Fruit fly (Drosophila melanogaster) whole organism, embryonic: ENCODE results near the gene CG32639.

Source experiments
- Abd-B ChIP-seq: fragments of 200-800 bp; sonication (Bioruptor generic); optimal IDR thresholded peaks from 2 replicates; lab custom pipeline; 2018; ENCODE audit warnings: missing biosample characterization, mild to moderate bottlenecking, missing genetic modification characterization, moderate library complexity
- Adf1 ChIP-seq: fragments of 200-800 bp; sonication (Bioruptor generic); IDR thresholded peaks from 2 replicates; pipeline ENCODE4 v1.3.6; 2022; ENCODE audit warnings: missing biosample characterization, missing genetic modification characterization
- B-H1 ChIP-seq: fragments of 200-800 bp; sonication (Bioruptor generic); IDR thresholded peaks from 3 replicates; pipeline ENCODE4 v1.3.6; 2022; ENCODE audit warnings: missing biosample characterization, missing genetic modification characterization
- B-H2 ChIP-seq: fragments of 200-800 bp; sonication (Bioruptor generic); optimal IDR thresholded peaks from 2 replicates; lab custom pipeline; 2018; ENCODE audit warnings: missing biosample characterization, mild to moderate bottlenecking, missing genetic modification characterization
- BEAF-32 ChIP-seq: fragments of 200-800 bp; sonication (Bioruptor generic); optimal IDR thresholded peaks from 3 replicates; lab custom pipeline; 2017; ENCODE audit warnings: missing biosample characterization, missing genetic modification characterization, mild to moderate bottlenecking, moderate library complexity, missing genetic modification reagents
- CG10565 ChIP-seq: fragments of 200-800 bp; sonication (Bioruptor generic); optimal IDR thresholded peaks from 3 replicates; lab custom pipeline; 2016; ENCODE audit warnings: missing biosample characterization, mild to moderate bottlenecking, missing genetic modification characterization
- CG10654 ChIP-seq: fragments of 200-800 bp; sonication (Bioruptor generic); optimal IDR thresholded peaks from 2 replicates; lab custom pipeline; 2016; ENCODE audit warnings: missing biosample characterization, missing genetic modification characterization
- CG11085 ChIP-seq: fragments of 200-800 bp; sonication (Bioruptor generic); IDR thresholded peaks from 2 replicates; pipeline ENCODE4 v1.3.6; 2022; ENCODE audit warnings: missing biosample characterization, missing genetic modification characterization
- CG12659 ChIP-seq: fragments of 200-800 bp; sonication (Bioruptor generic); optimal IDR thresholded peaks from 3 replicates; lab custom pipeline; 2017; ENCODE audit warnings: mild to moderate bottlenecking, missing biosample characterization, missing genetic modification reagents, missing genetic modification characterization
- CG12942 ChIP-seq: fragments of 200-800 bp; sonication (Bioruptor generic); optimal IDR thresholded peaks from 3 replicates; lab custom pipeline; 2016; ENCODE audit warnings: missing biosample characterization, missing genetic modification characterization
- CG13123 ChIP-seq: fragments of 200-800 bp; sonication (Bioruptor generic); optimal IDR thresholded peaks from 2 replicates; lab custom pipeline; 2016; ENCODE audit warnings: missing biosample characterization, missing genetic modification characterization
- CG14050 ChIP-seq: fragments of 200-800 bp; sonication (Bioruptor generic); IDR thresholded peaks from 3 replicates; pipeline ENCODE4 v1.3.6; 2022; ENCODE audit warnings: missing biosample characterization, missing genetic modification characterization
- CG14965 ChIP-seq: fragments of 200-800 bp; sonication (Bioruptor generic); optimal IDR thresholded peaks from 2 replicates; lab custom pipeline; 2016; ENCODE audit warnings: missing biosample characterization, missing genetic modification characterization, borderline replicate concordance
- CG15601 ChIP-seq: fragments of 200-800 bp; sonication (Bioruptor generic); optimal IDR thresholded peaks from 3 replicates; lab custom pipeline; 2019; ENCODE audit warnings: missing biosample characterization, mild to moderate bottlenecking, missing genetic modification characterization, moderate library complexity
- CG17328 ChIP-seq: fragments of 200-800 bp; sonication (Bioruptor generic); IDR thresholded peaks from 2 replicates; pipeline ENCODE4 v1.3.6; 2022; ENCODE audit warnings: missing biosample characterization, missing genetic modification characterization
- CG2129 ChIP-seq: fragments of 200-800 bp; sonication (Bioruptor generic); IDR thresholded peaks from 2 replicates; pipeline ENCODE4 v1.3.6; 2022; ENCODE audit warnings: missing biosample characterization, missing genetic modification characterization; ENCODE audit not compliant: partially characterized antibody
- CG31365 ChIP-seq: fragments of 200-800 bp; sonication (Bioruptor generic); optimal IDR thresholded peaks from 2 replicates; lab custom pipeline; 2018; ENCODE audit warnings: missing biosample characterization, mild to moderate bottlenecking, missing genetic modification characterization
- CG3163 ChIP-seq: fragments of 200-800 bp; sonication (Bioruptor generic); optimal IDR thresholded peaks from 3 replicates; lab custom pipeline; 2016; ENCODE audit warnings: missing biosample characterization, missing genetic modification characterization
- CG3281 ChIP-seq: fragments of 200-800 bp; sonication (Bioruptor generic); optimal IDR thresholded peaks from 3 replicates; lab custom pipeline; 2017; ENCODE audit warnings: missing biosample characterization, mild to moderate bottlenecking, missing genetic modification characterization
- CG33213 ChIP-seq: fragments of 200-800 bp; sonication (Bioruptor generic); optimal IDR thresholded peaks from 3 replicates; lab custom pipeline; 2016; ENCODE audit warnings: missing biosample characterization, missing genetic modification characterization
- CG34376 ChIP-seq: fragments of 200-800 bp; sonication (Bioruptor generic); optimal IDR thresholded peaks from 2 replicates; lab custom pipeline; 2018; ENCODE audit warnings: missing biosample characterization, mild to moderate bottlenecking, missing genetic modification characterization
- CG5953 ChIP-seq: fragments of 200-800 bp; sonication (Bioruptor generic); IDR thresholded peaks from 2 replicates; pipeline ENCODE4 v1.3.6; 2022; ENCODE audit warnings: missing biosample characterization, missing genetic modification characterization
- CG6272 ChIP-seq: fragments of 200-800 bp; sonication (Bioruptor generic); IDR thresholded peaks from 2 replicates; pipeline ENCODE4 v1.3.6; 2022; ENCODE audit warnings: missing biosample characterization, missing genetic modification characterization
- CG8281 ChIP-seq: fragments of 200-800 bp; sonication (Bioruptor generic); optimal IDR thresholded peaks from 2 replicates; lab custom pipeline; 2018; ENCODE audit warnings: missing biosample characterization, mild to moderate bottlenecking, missing genetic modification characterization, moderate library complexity
- CG8359 ChIP-seq: fragments of 200-800 bp; sonication (Bioruptor generic); optimal IDR thresholded peaks from 2 replicates; lab custom pipeline; 2017; ENCODE audit warnings: missing biosample characterization, mild to moderate bottlenecking, missing genetic modification characterization, borderline replicate concordance
- CTCF ChIP-seq: fragments of 200-800 bp; sonication (Bioruptor generic); optimal IDR thresholded peaks from 2 replicates; lab custom pipeline; 2017; ENCODE audit warnings: missing biosample characterization, mild to moderate bottlenecking, missing genetic modification characterization, moderate library complexity
- Chrac-16 ChIP-seq: fragments of 200-800 bp; sonication (Bioruptor generic); optimal IDR thresholded peaks from 3 replicates; lab custom pipeline; 2016; ENCODE audit warnings: missing biosample characterization, missing genetic modification characterization
- D19A ChIP-seq: fragments of 200-800 bp; optimal IDR thresholded peaks from 3 replicates; lab custom pipeline; 2019; ENCODE audit warnings: missing biosample characterization, mild to moderate bottlenecking, missing genetic modification characterization, moderate library complexity
- Dip2 ChIP-seq: fragments of 200-800 bp; sonication (Bioruptor generic); IDR thresholded peaks from 2 replicates; pipeline ENCODE4 v1.3.6; 2022; ENCODE audit warnings: missing biosample characterization, missing genetic modification characterization
- Dll ChIP-seq: fragments of 200-800 bp; sonication (Bioruptor generic); IDR thresholded peaks from 4 replicates; pipeline ENCODE4 v1.3.6; 2022; ENCODE audit warnings: missing biosample characterization, missing genetic modification characterization; ENCODE audit not compliant: partially characterized antibody
- Ets65A ChIP-seq: fragments of 200-800 bp; sonication (Bioruptor generic); peaks from one replicate; lab custom pipeline; 2016; ENCODE audit warnings: missing biosample characterization, missing genetic modification characterization
- Hr3 ChIP-seq: fragments of 200-800 bp; sonication (Bioruptor generic); optimal IDR thresholded peaks from 3 replicates; lab custom pipeline; 2016; ENCODE audit warnings: missing biosample characterization, missing genetic modification characterization
- Hr39 ChIP-seq: fragments of >200 bp; optimal IDR thresholded peaks from 2 replicates; lab custom pipeline; 2017
- Neu2 ChIP-seq: fragments of 200-800 bp; sonication (Bioruptor generic); optimal IDR thresholded peaks from 3 replicates; lab custom pipeline; 2016; ENCODE audit warnings: missing biosample characterization, missing genetic modification characterization, borderline replicate concordance
- Ssrp ChIP-seq: fragments of 200-800 bp; sonication (Bioruptor generic); optimal IDR thresholded peaks from 2 replicates; lab custom pipeline; 2018; ENCODE audit warnings: missing biosample characterization, mild to moderate bottlenecking, missing genetic modification characterization, moderate library complexity
- Stat92E ChIP-seq, 3 experiments: fragments of >200 bp in 2 of 3; fragments of 200-800 bp in 1 of 3; sonication (Bioruptor generic) in 1 of 3; optimal IDR thresholded peaks; 2 replicates each; lab custom pipeline; 2017 to 2019; ENCODE audit warnings: missing biosample characterization in 3 of 3, missing genetic modification characterization in 3 of 3, mild to moderate bottlenecking in 1 of 3, moderate library complexity in 1 of 3
- bab2 ChIP-seq: fragments of 200-800 bp; sonication (Bioruptor generic); optimal IDR thresholded peaks from 2 replicates; lab custom pipeline; 2016; ENCODE audit warnings: missing biosample characterization, missing genetic modification characterization
- bsh ChIP-seq, 2 experiments: fragments of 200-800 bp; sonication (Bioruptor generic); optimal IDR thresholded peaks; 2 replicates each; lab custom pipeline; 2017 to 2018; ENCODE audit warnings: mild to moderate bottlenecking in 2 of 2, missing biosample characterization in 2 of 2, missing genetic modification characterization in 2 of 2, moderate library complexity in 1 of 2
- cg ChIP-seq: fragments of 200-800 bp; sonication (Bioruptor generic); optimal IDR thresholded peaks from 3 replicates; lab custom pipeline; 2019; ENCODE audit warnings: missing biosample characterization, mild to moderate bottlenecking, missing genetic modification characterization, moderate library complexity
- ci ChIP-seq: fragments of 200-800 bp; sonication (Bioruptor generic); IDR thresholded peaks from 3 replicates; pipeline ENCODE4 v1.3.6; 2022; ENCODE audit warnings: missing biosample characterization, missing genetic modification characterization
- corto ChIP-seq: fragments of 200-800 bp; sonication (Bioruptor generic); optimal IDR thresholded peaks from 2 replicates; lab custom pipeline; 2016; ENCODE audit warnings: missing biosample characterization, mild to moderate bottlenecking, missing genetic modification characterization, moderate library complexity
- dmrt11E ChIP-seq: fragments of 200-800 bp; sonication (Bioruptor generic); optimal IDR thresholded peaks from 3 replicates; lab custom pipeline; 2018; ENCODE audit warnings: missing biosample characterization, mild to moderate bottlenecking, missing genetic modification characterization, moderate library complexity
- esg ChIP-seq: fragments of 200-800 bp; sonication (Bioruptor generic); conservative IDR thresholded peaks from 2 replicates; pipeline ENCODE4 v1.3.6; 2022; ENCODE audit warnings: missing biosample characterization, missing genetic modification characterization
- pho ChIP-seq: fragments of 200-800 bp; sonication (Bioruptor generic); optimal IDR thresholded peaks from 2 replicates; lab custom pipeline; 2016; ENCODE audit warnings: missing biosample characterization, missing genetic modification characterization
- prd ChIP-seq, 3 experiments: fragments of >200 bp in 2 of 3; fragments of 200-800 bp in 1 of 3; sonication (Bioruptor generic) in 1 of 3; optimal IDR thresholded peaks in 2 of 3; IDR thresholded peaks in 1 of 3; 2 replicates in 2 of 3; 3 replicates in 1 of 3; pipeline versions ENCODE4 v1.3.6 to Lab custom; 2017 to 2022; ENCODE audit warnings: missing biosample characterization in 1 of 3, missing genetic modification characterization in 1 of 3
- repo ChIP-seq: fragments of 200-800 bp; sonication (Bioruptor generic); optimal IDR thresholded peaks from 2 replicates; lab custom pipeline; 2016; ENCODE audit warnings: missing biosample characterization, missing genetic modification characterization
- run ChIP-seq: fragments of 200-800 bp; sonication (Bioruptor generic); optimal IDR thresholded peaks from 3 replicates; lab custom pipeline; 2018; ENCODE audit warnings: missing biosample characterization, mild to moderate bottlenecking, missing genetic modification characterization
- salm ChIP-seq: fragments of 200-800 bp; sonication (Bioruptor generic); optimal IDR thresholded peaks from 2 replicates; lab custom pipeline; 2018; ENCODE audit warnings: missing biosample characterization, mild to moderate bottlenecking, missing genetic modification characterization
- scrt ChIP-seq: fragments of 200-800 bp; sonication (Bioruptor generic); optimal IDR thresholded peaks from 2 replicates; lab custom pipeline; 2018; ENCODE audit warnings: missing biosample characterization, mild to moderate bottlenecking, missing genetic modification characterization, moderate library complexity
- sens ChIP-seq: fragments of 200-800 bp; sonication (Bioruptor generic); peaks from one replicate; lab custom pipeline; 2016; ENCODE audit warnings: missing biosample characterization, missing genetic modification characterization
- tin ChIP-seq: fragments of 200-800 bp; sonication (Bioruptor generic); optimal IDR thresholded peaks from 3 replicates; lab custom pipeline; 2016; ENCODE audit warnings: missing biosample characterization, missing genetic modification characterization

CG32639 gene

dm6 chrX:13258757-13259067 is 22.3 kb upstream of the CG32639 start, which contains the start of gene comt (continued):
- TF ChIP-seq BEAF-32 = no peak
- TF ChIP-seq Hr39 = no peak
- no peak for TF ChIP-seq CG10565 (GFP tag; lab: Kevin White, UChicago)
- peak; percentile 62 for TF ChIP-seq CG3281 (GFP tag; lab: Kevin White, UChicago)
- no peak for TF ChIP-seq run (tag; lab: Kevin White, UChicago)
- no peak for TF ChIP-seq Neu2 (GFP tag; lab: Kevin White, UChicago)
- no peak for TF ChIP-seq salm (tag; lab: Kevin White, UChicago)
- TF ChIP-seq D19A (tag; lab: Kevin White, UChicago) = peak; percentile 57
- TF ChIP-seq CG34376 (GFP tag; lab: Kevin White, UChicago) = no peak
- no peak for TF ChIP-seq CTCF (GFP tag; lab: Kevin White, UChicago)
- TF ChIP-seq Dip2 (GFP tag; lab: Robert Waterston, UW) = no peak
- peak; percentile 25 for TF ChIP-seq CG8359 (GFP tag; lab: Kevin White, UChicago)
- no peak for TF ChIP-seq Dll (GFP tag; lab: Robert Waterston, UW)
- no peak for TF ChIP-seq repo (GFP tag; lab: Kevin White, UChicago)
- no peak for TF ChIP-seq scrt (GFP tag; lab: Kevin White, UChicago)
- TF ChIP-seq CG6272 (GFP tag; lab: Robert Waterston, UW) = 0 out of 2 replicates have a peak, but pooled peaks have one; percentile 16
- TF ChIP-seq ci (GFP tag; lab: Robert Waterston, UW) = peak; percentile 71; the same call in 2 of the 3 replicates
- peak; percentile 53; the same call in 1 of the 2 replicates for TF ChIP-seq CG5953 (GFP tag; lab: Robert Waterston, UW)
- TF ChIP-seq sens (GFP tag; lab: Kevin White, UChicago) = peak; percentile 76
- TF ChIP-seq CG12659 (GFP tag; lab: Kevin White, UChicago) = peak; percentile 56
- peak; percentile 43 for TF ChIP-seq esg (GFP tag; lab: Robert Waterston, UW)
- no peak for TF ChIP-seq CG3163 (GFP tag; lab: Kevin White, UChicago)
- TF ChIP-seq CG14050 (GFP tag; lab: Robert Waterston, UW) = peak; percentile 49; the same call in 1 of the 3 replicates
- no peak for TF ChIP-seq CG14965 (GFP tag; lab: Kevin White, UChicago)
- TF ChIP-seq Hr3 (GFP tag; lab: Kevin White, UChicago) = peak; percentile 56
- TF ChIP-seq tin (GFP tag; lab: Kevin White, UChicago) = peak; percentile 51
- TF ChIP-seq Ets65A (GFP tag; lab: Kevin White, UChicago) = no peak
- no peak for TF ChIP-seq CG13123 (GFP tag; lab: Kevin White, UChicago)
- peak; percentile 28 for TF ChIP-seq Abd-B (GFP tag; lab: Kevin White, UChicago)
- TF ChIP-seq CG15601 (tag; lab: Kevin White, UChicago) = peak; percentile 70
- TF ChIP-seq CG2129 = no peak
- TF ChIP-seq CG10654 (GFP tag; lab: Kevin White, UChicago) = peak; percentile 40
- no peak for TF ChIP-seq Adf1
- TF ChIP-seq B-H1 = peak; percentile 42; the same call in 1 of the 3 replicates
- TF ChIP-seq B-H2 (GFP tag; lab: Kevin White, UChicago) = peak; percentile 45
- TF ChIP-seq CG11085 (GFP tag; lab: Robert Waterston, UW) = no peak
- no peak for TF ChIP-seq Stat92E (GFP tag; optimal IDR thresholded peaks at IDR 0.05; lab: Kevin White, UChicago)
- peak; percentile 68 for TF ChIP-seq Ssrp
- TF ChIP-seq cg = no peak
- TF ChIP-seq dmrt11E = peak; percentile 64
- no peak for TF ChIP-seq bab2 (GFP tag; lab: Kevin White, UChicago)
- no peak for TF ChIP-seq corto (GFP tag; lab: Kevin White, UChicago)
- TF ChIP-seq Chrac-16 (GFP tag; lab: Kevin White, UChicago) = peak; percentile 26
- TF ChIP-seq CG12942 (GFP tag; lab: Kevin White, UChicago) = no peak
- TF ChIP-seq CG33213 (GFP tag; lab: Kevin White, UChicago) = no peak
- peak; percentile 42; the same call in 1 of the 2 replicates for TF ChIP-seq CG17328 (GFP tag; lab: Robert Waterston, UW)
- no peak for TF ChIP-seq CG31365
- peak; percentile 1 for TF ChIP-seq CG8281 (tag; lab: Kevin White, UChicago)
- no peak for TF ChIP-seq pho (GFP tag; lab: Kevin White, UChicago)
- TF ChIP-seq prd (optimal IDR thresholded peaks at IDR 0.05; lab: Kevin White, UChicago) = no peak
- peak; percentile 77 for TF ChIP-seq prd (GFP tag; IDR thresholded peaks at IDR 0.05; lab: Robert Waterston, UW)
- TF ChIP-seq bsh (GFP tag; optimal IDR thresholded peaks at IDR 0.05; lab: Kevin White, UChicago) = peak in 1 of 2 experiments; percentile 71
